Fruit fly (Drosophila melanogaster): ENCODE measurements around the gene CG4815.
"Not testable (repeated sequence)": the region's sequence is repeated elsewhere in the genome, so short reads cannot be mapped to it uniquely, and the experiment has no call there.

- not testable (repeated sequence) for TF ChIP-seq psq, Myc, h, insv, ttk, Sin3A (optimal IDR thresholded peaks at IDR 0.05)
Observed at dm6 chr3R:27959145-27959544, 31.4 kb downstream of the CG4815 start, which contains the start of the genes CG42487 and CG4884.

Measured in Kc167 (cell line).